Worm (Caenorhabditis elegans) whole organism, L1 larva: ENCODE data around the gene arl-6.
"Not testable (repeated sequence)": the region's sequence is repeated elsewhere in the genome, so short reads cannot be mapped to it uniquely, and the experiment has no call there.

Experiments used
- C16A3.4 ChIP-seq: fragments of 150-350 bp; optimal IDR thresholded peaks from 2 replicates; lab custom pipeline; 2014; ENCODE audit warnings: missing biosample characterization, missing genetic modification characterization
- C34B4.2 ChIP-seq: sonication (generic microtip); optimal IDR thresholded peaks from 2 replicates; lab custom pipeline; 2017; ENCODE audit warnings: mild to moderate bottlenecking, missing genetic modification characterization, missing compliant biosample characterization
- Y116A8C.19 ChIP-seq: sonication (generic microtip); optimal IDR thresholded peaks from 2 replicates; lab custom pipeline; 2016; ENCODE audit warnings: missing compliant biosample characterization, missing genetic modification characterization, borderline replicate concordance
- alr-1 ChIP-seq: fragments of 200-800 bp; sonication (Bioruptor generic); optimal IDR thresholded peaks from 2 replicates; lab custom pipeline; 2018; ENCODE audit warnings: borderline replicate concordance, mild to moderate bottlenecking, missing genetic modification characterization, missing compliant biosample characterization
- blmp-1 ChIP-seq: fragments of 150-350 bp; optimal IDR thresholded peaks from 2 replicates; lab custom pipeline; 2014; ENCODE audit warnings: missing biosample characterization, missing genetic modification characterization
- ces-1 ChIP-seq: fragments of 150-350 bp; optimal IDR thresholded peaks from 2 replicates; lab custom pipeline; 2014; ENCODE audit warnings: missing biosample characterization, missing genetic modification reagents, missing genetic modification characterization
- efl-1 ChIP-seq, 4 experiments: fragments of 150-350 bp; optimal IDR thresholded peaks in 3 of 4; peaks in 1 of 4; 1 replicate in 1 of 4; 2 replicates in 3 of 4; lab custom pipeline; 2014; ENCODE audit warnings: missing biosample characterization in 2 of 4, missing genetic modification characterization in 2 of 4, missing genetic modification reagents in 2 of 4
- efl-3 ChIP-seq: fragments of 200-800 bp; sonication (Bioruptor generic); optimal IDR thresholded peaks from 2 replicates; lab custom pipeline; 2018; ENCODE audit warnings: mild to moderate bottlenecking, missing genetic modification characterization, missing compliant biosample characterization
- elt-2 ChIP-seq: sonication (generic microtip); optimal IDR thresholded peaks from 2 replicates; lab custom pipeline; 2016; ENCODE audit warnings: missing genetic modification characterization, mild to moderate bottlenecking, inconsistent platforms, missing compliant biosample characterization, missing genetic modification reagents
- elt-3 ChIP-seq, 6 experiments: fragments of 150-350 bp in 1 of 6; sonication (generic microtip); optimal IDR thresholded peaks; 2 replicates each; lab custom pipeline; 2017 to 2018; ENCODE audit warnings: missing biosample characterization in 6 of 6, missing genetic modification characterization in 6 of 6, inconsistent platforms in 1 of 6
- fkh-4 ChIP-seq: sonication (generic microtip); optimal IDR thresholded peaks from 2 replicates; lab custom pipeline; 2016; ENCODE audit warnings: missing compliant biosample characterization, missing genetic modification characterization, borderline replicate concordance
- fos-1 ChIP-seq: fragments of 150-350 bp; optimal IDR thresholded peaks from 2 replicates; lab custom pipeline; 2014; ENCODE audit warnings: missing biosample characterization, missing genetic modification characterization
- jun-1 ChIP-seq: fragments of 150-350 bp; optimal IDR thresholded peaks from 2 replicates; lab custom pipeline; 2014; ENCODE audit warnings: missing biosample characterization, missing genetic modification reagents, missing genetic modification characterization
- lsy-2 ChIP-seq, 2 experiments: fragments of 150-350 bp; optimal IDR thresholded peaks; 2 replicates each; lab custom pipeline; 2014; ENCODE audit warnings: missing biosample characterization in 2 of 2, missing genetic modification characterization in 2 of 2
- mdl-1 ChIP-seq, 2 experiments: fragments of 150-350 bp; optimal IDR thresholded peaks; 2 replicates each; lab custom pipeline; 2014 to 2017; ENCODE audit warnings: missing biosample characterization in 2 of 2, missing genetic modification characterization in 2 of 2, inconsistent platforms in 1 of 2
- mef-2 ChIP-seq: fragments of 150-350 bp; optimal IDR thresholded peaks from 2 replicates; lab custom pipeline; 2014; ENCODE audit warnings: missing biosample characterization, missing genetic modification characterization
- nhr-11 ChIP-seq: fragments of 150-350 bp; optimal IDR thresholded peaks from 2 replicates; lab custom pipeline; 2014; ENCODE audit warnings: missing biosample characterization, missing genetic modification characterization
- nhr-19 ChIP-seq: fragments of 200-800 bp; sonication (Bioruptor generic); conservative IDR thresholded peaks from 2 replicates; pipeline ENCODE4 v1.3.6; 2022; ENCODE audit warnings: missing genetic modification characterization, missing compliant biosample characterization
- nhr-237 ChIP-seq: fragments of 150-350 bp; optimal IDR thresholded peaks from 2 replicates; lab custom pipeline; 2014; ENCODE audit warnings: missing biosample characterization, missing genetic modification characterization
- nhr-47 ChIP-seq: sonication (generic microtip); optimal IDR thresholded peaks from 2 replicates; lab custom pipeline; 2016; ENCODE audit warnings: mild to moderate bottlenecking, missing genetic modification characterization, moderate library complexity, missing compliant biosample characterization
- nhr-71 ChIP-seq: sonication (generic microtip); optimal IDR thresholded peaks from 2 replicates; lab custom pipeline; 2016; ENCODE audit warnings: mild to moderate bottlenecking, missing genetic modification characterization, moderate library complexity, missing compliant biosample characterization
- nhr-90 ChIP-seq: sonication (generic microtip); optimal IDR thresholded peaks from 2 replicates; lab custom pipeline; 2016; ENCODE audit warnings: mild to moderate bottlenecking, missing genetic modification characterization, missing compliant biosample characterization; ENCODE audit not compliant: poor library complexity
- rnt-1 ChIP-seq: sonication (generic microtip); optimal IDR thresholded peaks from 2 replicates; lab custom pipeline; 2016; ENCODE audit warnings: mild to moderate bottlenecking, missing genetic modification characterization, moderate library complexity, missing compliant biosample characterization
- tbx-2 ChIP-seq: sonication (generic microtip); optimal IDR thresholded peaks from 2 replicates; lab custom pipeline; 2016; ENCODE audit warnings: missing genetic modification characterization, missing compliant biosample characterization
- unc-130 ChIP-seq: fragments of 150-350 bp; optimal IDR thresholded peaks from 2 replicates; lab custom pipeline; 2017; ENCODE audit warnings: missing biosample characterization, missing genetic modification characterization, inconsistent platforms
- unc-86 ChIP-seq: sonication (generic microtip); optimal IDR thresholded peaks from 2 replicates; lab custom pipeline; 2016; ENCODE audit warnings: missing genetic modification characterization, missing compliant biosample characterization
- unc-98 ChIP-seq: fragments of 200-800 bp; sonication (Bioruptor generic); IDR thresholded peaks from 2 replicates; pipeline ENCODE4 v1.3.6; 2022; ENCODE audit warnings: missing genetic modification characterization, missing compliant biosample characterization
- xbp-1 ChIP-seq: sonication (generic microtip); optimal IDR thresholded peaks from 2 replicates; lab custom pipeline; 2016; ENCODE audit warnings: missing genetic modification characterization, missing compliant biosample characterization
- zip-4 ChIP-seq: fragments of 200-800 bp; sonication (Bioruptor generic); optimal IDR thresholded peaks from 2 replicates; lab custom pipeline; 2018; ENCODE audit warnings: mild to moderate bottlenecking, missing genetic modification characterization, moderate library complexity, missing compliant biosample characterization
- ztf-4 ChIP-seq: fragments of 150-350 bp; optimal IDR thresholded peaks from 2 replicates; lab custom pipeline; 2014; ENCODE audit warnings: missing biosample characterization, missing genetic modification characterization

arl-6 gene

ce11 chrIII:4785714-4786113 lies 28.9 kb downstream of the arl-6 start, which contains the start of gene mel-28 (continued):
- no peak for TF ChIP-seq xbp-1
- no peak for TF ChIP-seq unc-86
- no peak for TF ChIP-seq nhr-11 (tag; lab: Kevin White, UChicago)
- no peak for TF ChIP-seq ztf-4 (tag; lab: Kevin White, UChicago)
- TF ChIP-seq efl-3, result no peak
- no peak for TF ChIP-seq nhr-47 (tag; lab: Kevin White, UChicago)
- no peak for TF ChIP-seq ces-1 (GFP tag; lab: Kevin White, UChicago)
- TF ChIP-seq mef-2, result no peak
- no peak for TF ChIP-seq alr-1
- TF ChIP-seq mdl-1 (tag; optimal IDR thresholded peaks at IDR 0.05; lab: Kevin White, UChicago), result no peak
- no peak for TF ChIP-seq zip-4 (GFP tag; lab: Kevin White, UChicago)
- TF ChIP-seq nhr-237, result no peak
- TF ChIP-seq nhr-19 (GFP tag; lab: Robert Waterston, UW), result no peak
- no peak for TF ChIP-seq C16A3.4
- TF ChIP-seq nhr-90 (tag; lab: Kevin White, UChicago), result no peak
- peak in 1 of 2 experiments; percentile 56 for TF ChIP-seq lsy-2 (tag; optimal IDR thresholded peaks at IDR 0.05; lab: Kevin White, UChicago)

- not testable (repeated sequence) for TF ChIP-seq fos-1 (tag; lab: Kevin White, UChicago); Y116A8C.19; efl-1 (optimal IDR thresholded peaks at IDR 0.05; lab: Kevin White, UChicago); efl-1 (GFP tag; optimal IDR thresholded peaks at IDR 0.05 in 1 of 2; lab: Kevin White, UChicago)
Measured at ce11 chrIII:4785131-4785530, 29.5 kb downstream of the arl-6 start, which contains the start of gene enu-3.2. Gene enu-3.2, minus strand, starts transcription at chrIII:4785235.

ce11 chrIII:4781937-4782576 lies 32.6 kb downstream of the arl-6 start, which contains the start of the genes gex-5 and C38D4.10:
Gene gex-5, minus strand, starts transcription at chrIII:4781987.
Gene C38D4.10, plus strand, starts transcription at chrIII:4782526.
- not testable (repeated sequence) for TF ChIP-seq tbx-2 (tag; lab: Kevin White, UChicago); unc-98 (GFP tag; lab: Robert Waterston, UW); elt-3 (tag; optimal IDR thresholded peaks at IDR 0.05; lab: Kevin White, UChicago)
- TF ChIP-seq, all 84 proteins: peak for 0; not testable (repeated sequence) for 84

ce11 chrIII:4779855-4780254 lies 34.8 kb downstream of the arl-6 start, which contains the start of gene B0393.9:
Gene B0393.9, minus strand, starts transcription at chrIII:4780157.
- TF ChIP-seq blmp-1 (tag; lab: Kevin White, UChicago), result peak; percentile 53
- no peak for TF ChIP-seq C34B4.2 (tag; lab: Kevin White, UChicago)
- no peak for TF ChIP-seq mef-2
- peak; percentile 25 for TF ChIP-seq elt-2 (tag; lab: Kevin White, UChicago)
- no peak for TF ChIP-seq unc-130 (tag; lab: Kevin White, UChicago)
- TF ChIP-seq ztf-4 (tag; lab: Kevin White, UChicago), result no peak

DNA sequence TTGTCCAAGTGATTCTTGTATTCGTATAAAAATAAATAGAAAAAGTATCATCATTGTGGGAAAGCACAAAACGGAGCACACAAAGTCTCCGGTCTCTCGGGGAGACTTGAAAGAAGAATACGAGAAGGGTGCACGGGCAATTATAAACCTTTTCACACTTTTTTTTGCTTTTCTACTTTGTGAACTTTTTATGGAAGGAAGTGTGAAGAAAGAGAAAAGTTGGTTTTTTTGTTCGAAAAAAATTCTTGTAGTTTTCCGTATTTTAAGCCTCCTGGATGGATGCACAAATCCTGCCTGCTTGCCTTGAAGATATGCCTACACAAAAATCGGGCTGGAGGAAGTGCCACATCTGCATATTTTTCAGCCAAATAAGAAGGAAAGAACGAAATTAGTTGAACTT lies 36.6 kb downstream of the arl-6 start, which contains the start of gene B0393.7:
Gene B0393.7 (minus strand): TSS at position 101 of the 400 bp plus-strand sequence.
- TF ChIP-seq nhr-71 (tag; lab: Kevin White, UChicago) (no peak), lsy-2 (tag; optimal IDR thresholded peaks at IDR 0.05; lab: Kevin White, UChicago) (no peak), jun-1 (no peak)

ce11 chrIII:4767869-4768645 lies 46.6 kb downstream of the arl-6 start:
- TF ChIP-seq ztf-4 (tag; lab: Kevin White, UChicago), result no peak
- peak in 1 of 6 experiments; percentile 14 for TF ChIP-seq elt-3 (tag; optimal IDR thresholded peaks at IDR 0.05; lab: Kevin White, UChicago)
- TF ChIP-seq C34B4.2 (tag; lab: Kevin White, UChicago), result no peak
- no peak for TF ChIP-seq fkh-4 (tag; lab: Kevin White, UChicago)
- peak; percentile 94 for TF ChIP-seq blmp-1 (tag; lab: Kevin White, UChicago)
- TF ChIP-seq rnt-1 (tag; lab: Kevin White, UChicago), result no peak
- TF ChIP-seq elt-2 (tag; lab: Kevin White, UChicago), result no peak
- TF ChIP-seq, all 84 proteins: peak for 2
